Fruit fly (Drosophila melanogaster) whole organism: Measurements from ENCODE around the gene Cyt-c-p.

Experiments used
- Dll ChIP-seq: fragments of >200 bp; optimal IDR thresholded peaks from 2 replicates; lab custom pipeline; 2017
- pan ChIP-seq: fragments of >200 bp; optimal IDR thresholded peaks from 2 replicates; lab custom pipeline; 2017
- usp ChIP-seq: fragments of >200 bp; optimal IDR thresholded peaks from 2 replicates; lab custom pipeline; 2017; ENCODE audit warnings: missing biosample characterization, missing genetic modification characterization, mixed read lengths

- TF ChIP-seq pan (lab: Kevin White, UChicago) (no peak), Dll (lab: Kevin White, UChicago) (no peak), usp (GFP tag; lab: Kevin White, UChicago) (no peak)
These were observed 29.2 kb upstream of the Cyt-c-p start for dm6 chr2L:16690619-16690908.
